Worm (Caenorhabditis elegans): ENCODE measurements around the gene C55C3.3.

- no peak for TF ChIP-seq unc-39 (tag; optimal IDR thresholded peaks at IDR 0.05)
- TF ChIP-seq sptf-1 (tag; optimal IDR thresholded peaks at IDR 0.05) = no peak
- no peak for TF ChIP-seq zip-8 (tag; optimal IDR thresholded peaks at IDR 0.05)
- TF ChIP-seq lsy-2 (tag; optimal IDR thresholded peaks at IDR 0.05) = peak; percentile 56
- TF ChIP-seq blmp-1 (tag; optimal IDR thresholded peaks at IDR 0.05) = no peak
Observed at ce11 chrIV:5731597-5731996, 46.5 kb downstream of the C55C3.3 start, which contains the start of gene H35B03.2.

All from whole organism, mixed stage, embryonic.